Fruit fly (Drosophila melanogaster) whole organism, prepupa: ENCODE results near the gene CG6937.

Source experiments
- CG10669 ChIP-seq: fragments of 200-800 bp; sonication (Bioruptor generic); optimal IDR thresholded peaks from 3 replicates; lab custom pipeline; 2018; ENCODE audit warnings: missing biosample characterization, mild to moderate bottlenecking, missing genetic modification characterization, moderate library complexity
- CG11762 ChIP-seq: fragments of 200-800 bp; sonication (Bioruptor generic); optimal IDR thresholded peaks from 3 replicates; lab custom pipeline; 2016; ENCODE audit warnings: missing biosample characterization, missing genetic modification characterization; ENCODE audit not compliant: insufficient read depth
- CG15336 ChIP-seq: fragments of 200-800 bp; sonication (Bioruptor generic); IDR thresholded peaks from 2 replicates; pipeline ENCODE4 v1.3.6; 2022; ENCODE audit warnings: missing biosample characterization, missing genetic modification characterization
- CG3032 ChIP-seq: fragments of 200-800 bp; optimal IDR thresholded peaks from 2 replicates; lab custom pipeline; 2019; ENCODE audit warnings: missing biosample characterization, mild to moderate bottlenecking, missing genetic modification characterization, moderate library complexity
- CG8632 ChIP-seq: fragments of 200-800 bp; sonication (Bioruptor generic); optimal IDR thresholded peaks from 3 replicates; lab custom pipeline; 2016; ENCODE audit warnings: missing biosample characterization, missing genetic modification characterization
- Hr39 ChIP-seq: fragments of 200-800 bp; sonication (Bioruptor generic); optimal IDR thresholded peaks from 2 replicates; lab custom pipeline; 2016; ENCODE audit warnings: missing biosample characterization, missing genetic modification characterization
- OdsH ChIP-seq: fragments of 200-800 bp; sonication (Bioruptor generic); optimal IDR thresholded peaks from 3 replicates; lab custom pipeline; 2016; ENCODE audit warnings: missing biosample characterization, missing genetic modification characterization
- Sox14 ChIP-seq: fragments of 200-800 bp; sonication (Bioruptor generic); optimal IDR thresholded peaks from 3 replicates; lab custom pipeline; 2016; ENCODE audit warnings: missing biosample characterization, missing genetic modification characterization
- achi ChIP-seq: fragments of 200-800 bp; sonication (Bioruptor generic); optimal IDR thresholded peaks from 3 replicates; lab custom pipeline; 2016; ENCODE audit warnings: missing biosample characterization, missing genetic modification characterization
- dac ChIP-seq: fragments of 200-800 bp; sonication (Bioruptor generic); optimal IDR thresholded peaks from 2 replicates; lab custom pipeline; 2017; ENCODE audit warnings: missing biosample characterization, mild to moderate bottlenecking, missing genetic modification characterization
- lz ChIP-seq: fragments of 200-800 bp; sonication (Bioruptor generic); optimal IDR thresholded peaks from 3 replicates; lab custom pipeline; 2016; ENCODE audit warnings: missing biosample characterization, missing genetic modification characterization
- pdm3 ChIP-seq: fragments of 200-800 bp; sonication (Bioruptor generic); optimal IDR thresholded peaks from 3 replicates; lab custom pipeline; 2016; ENCODE audit warnings: missing biosample characterization, missing genetic modification characterization
- salr ChIP-seq, 2 experiments: fragments of 200-800 bp; sonication (Bioruptor generic); optimal IDR thresholded peaks; 3 replicates each; lab custom pipeline; 2016 to 2018; ENCODE audit warnings: missing biosample characterization in 2 of 2, missing genetic modification characterization in 2 of 2, mild to moderate bottlenecking in 1 of 2
- spab ChIP-seq: fragments of 200-800 bp; sonication (Bioruptor generic); optimal IDR thresholded peaks from 2 replicates; lab custom pipeline; 2017; ENCODE audit warnings: missing biosample characterization, mild to moderate bottlenecking, missing genetic modification characterization, missing genetic modification reagents

dm6 chr3R:22618280-22618679 lies 33.7 kb downstream of the CG6937 start, which contains the start of gene mRpL45:
- no peak for TF ChIP-seq Hr39 (GFP tag; lab: Kevin White, UChicago)
- no peak for TF ChIP-seq CG10669 (GFP tag; lab: Kevin White, UChicago)
- TF ChIP-seq CG11762 (GFP tag; lab: Kevin White, UChicago) = no peak
- no peak for TF ChIP-seq CG8632 (GFP tag; lab: Kevin White, UChicago)
- no peak for TF ChIP-seq spab (GFP tag; lab: Kevin White, UChicago)
- TF ChIP-seq CG15336 (GFP tag; lab: Robert Waterston, UW) = no peak
- TF ChIP-seq salr (GFP tag; optimal IDR thresholded peaks at IDR 0.05; lab: Kevin White, UChicago) = no peak
- TF ChIP-seq Sox14 (GFP tag; lab: Kevin White, UChicago) = no peak
- TF ChIP-seq dac = no peak
- TF ChIP-seq OdsH = no peak
- TF ChIP-seq pdm3 (GFP tag; lab: Kevin White, UChicago) = no peak
- TF ChIP-seq achi (GFP tag; lab: Kevin White, UChicago) = no peak
- TF ChIP-seq lz = no peak
- no peak for TF ChIP-seq CG3032 (tag; lab: Kevin White, UChicago)
